Fruit fly (Drosophila melanogaster) whole organism, embryonic: Measurements from ENCODE around the gene CG34296.
A peak's percentile ranks its signal among the peaks of the same experiment; 100 is the strongest.

Source experiments
- Aef1 ChIP-seq: fragments of 200-800 bp; sonication (Bioruptor generic); IDR thresholded peaks from 3 replicates; pipeline ENCODE4 v1.3.6; 2022; ENCODE audit warnings: missing biosample characterization, missing genetic modification characterization
- Antp ChIP-seq: fragments of 200-800 bp; sonication (Bioruptor generic); optimal IDR thresholded peaks from 3 replicates; lab custom pipeline; 2016; ENCODE audit warnings: missing biosample characterization, missing genetic modification characterization
- Bdp1 ChIP-seq: fragments of 200-800 bp; sonication (Bioruptor generic); optimal IDR thresholded peaks from 3 replicates; lab custom pipeline; 2016; ENCODE audit warnings: missing biosample characterization, missing genetic modification characterization
- CG10431 ChIP-seq: fragments of 200-800 bp; sonication (Bioruptor generic); optimal IDR thresholded peaks from 3 replicates; lab custom pipeline; 2018; ENCODE audit warnings: missing biosample characterization, mild to moderate bottlenecking, missing genetic modification characterization
- CG12104 ChIP-seq: fragments of 200-800 bp; sonication (Bioruptor generic); optimal IDR thresholded peaks from 3 replicates; lab custom pipeline; 2016; ENCODE audit warnings: missing biosample characterization, missing genetic modification characterization
- CG12659 ChIP-seq: fragments of 200-800 bp; sonication (Bioruptor generic); optimal IDR thresholded peaks from 3 replicates; lab custom pipeline; 2017; ENCODE audit warnings: mild to moderate bottlenecking, missing biosample characterization, missing genetic modification reagents, missing genetic modification characterization
- CG15514 ChIP-seq: fragments of 200-800 bp; sonication (Bioruptor generic); optimal IDR thresholded peaks from 3 replicates; lab custom pipeline; 2017; ENCODE audit warnings: missing biosample characterization, missing genetic modification characterization, mild to moderate bottlenecking, moderate library complexity, missing genetic modification reagents
- CG15601 ChIP-seq: fragments of 200-800 bp; sonication (Bioruptor generic); optimal IDR thresholded peaks from 3 replicates; lab custom pipeline; 2019; ENCODE audit warnings: missing biosample characterization, mild to moderate bottlenecking, missing genetic modification characterization, moderate library complexity
- CG31365 ChIP-seq: fragments of 200-800 bp; sonication (Bioruptor generic); optimal IDR thresholded peaks from 2 replicates; lab custom pipeline; 2018; ENCODE audit warnings: missing biosample characterization, mild to moderate bottlenecking, missing genetic modification characterization
- CG3163 ChIP-seq: fragments of 200-800 bp; sonication (Bioruptor generic); optimal IDR thresholded peaks from 3 replicates; lab custom pipeline; 2016; ENCODE audit warnings: missing biosample characterization, missing genetic modification characterization
- CG32532 ChIP-seq: fragments of 200-800 bp; sonication (Bioruptor generic); IDR thresholded peaks from 2 replicates; pipeline ENCODE4 v1.3.6; 2022; ENCODE audit warnings: missing biosample characterization, missing genetic modification characterization
- CG32772 ChIP-seq: fragments of 200-800 bp; sonication (Bioruptor generic); IDR thresholded peaks from 2 replicates; pipeline ENCODE4 v1.3.6; 2022; ENCODE audit warnings: missing biosample characterization, missing genetic modification characterization
- CG4730 ChIP-seq: fragments of 200-800 bp; sonication (Bioruptor generic); IDR thresholded peaks from 2 replicates; pipeline ENCODE4 v1.3.6; 2022; ENCODE audit warnings: missing biosample characterization, missing genetic modification characterization
- CG4854 ChIP-seq: fragments of 200-800 bp; sonication (Bioruptor generic); optimal IDR thresholded peaks from 2 replicates; lab custom pipeline; 2016; ENCODE audit warnings: missing biosample characterization, missing genetic modification characterization, inconsistent platforms
- CG6854 ChIP-seq: fragments of 200-800 bp; sonication (Bioruptor generic); optimal IDR thresholded peaks from 3 replicates; lab custom pipeline; 2017; ENCODE audit warnings: missing biosample characterization, mild to moderate bottlenecking, missing genetic modification characterization
- CG7745 ChIP-seq: fragments of 200-800 bp; sonication (Bioruptor generic); optimal IDR thresholded peaks from 2 replicates; lab custom pipeline; 2018; ENCODE audit warnings: missing biosample characterization, mild to moderate bottlenecking, missing genetic modification characterization, moderate library complexity
- CG7786 ChIP-seq: fragments of 200-800 bp; sonication (Bioruptor generic); optimal IDR thresholded peaks from 2 replicates; lab custom pipeline; 2016; ENCODE audit warnings: missing biosample characterization, missing genetic modification characterization
- CG7963 ChIP-seq: fragments of 200-800 bp; sonication (Bioruptor generic); IDR thresholded peaks from 3 replicates; pipeline ENCODE4 v1.3.6; 2022; ENCODE audit warnings: missing biosample characterization, missing genetic modification characterization; ENCODE audit not compliant: partially characterized antibody
- D ChIP-seq, 2 experiments: fragments of 200-800 bp in 1 of 2; fragments of >200 bp in 1 of 2; sonication (Bioruptor generic) in 1 of 2; optimal IDR thresholded peaks; 2 replicates in 1 of 2; 3 replicates in 1 of 2; lab custom pipeline; 2017; ENCODE audit warnings: mild to moderate bottlenecking in 1 of 2, missing biosample characterization in 1 of 2, missing genetic modification characterization in 1 of 2, missing genetic modification reagents in 1 of 2
- Dip3 ChIP-seq: fragments of 200-800 bp; sonication (Bioruptor generic); optimal IDR thresholded peaks from 3 replicates; lab custom pipeline; 2016; ENCODE audit warnings: missing biosample characterization, missing genetic modification characterization
- Dp ChIP-seq: fragments of 200-800 bp; sonication (Bioruptor generic); optimal IDR thresholded peaks from 2 replicates; lab custom pipeline; 2018; ENCODE audit warnings: missing biosample characterization, mild to moderate bottlenecking, missing genetic modification characterization, moderate library complexity
- Eip74EF ChIP-seq, 2 experiments: fragments of 200-800 bp in 1 of 2; fragments of >200 bp in 1 of 2; sonication (Bioruptor generic) in 1 of 2; optimal IDR thresholded peaks; 2 replicates each; lab custom pipeline; 2017 to 2019; ENCODE audit warnings: missing biosample characterization in 2 of 2, missing genetic modification characterization in 2 of 2, mild to moderate bottlenecking in 1 of 2, moderate library complexity in 1 of 2
- Ets65A ChIP-seq: fragments of 200-800 bp; sonication (Bioruptor generic); peaks from one replicate; lab custom pipeline; 2016; ENCODE audit warnings: missing biosample characterization, missing genetic modification characterization
- Gsc ChIP-seq: fragments of 200-800 bp; sonication (Bioruptor generic); IDR thresholded peaks from 2 replicates; pipeline ENCODE4 v1.3.6; 2022; ENCODE audit warnings: missing biosample characterization, missing genetic modification characterization
- Gug ChIP-seq: fragments of 200-800 bp; sonication (Bioruptor generic); IDR thresholded peaks from 4 replicates; pipeline ENCODE4 v1.3.6; 2022; ENCODE audit warnings: missing biosample characterization, missing genetic modification characterization
- H15 ChIP-seq: fragments of 200-800 bp; sonication (Bioruptor generic); IDR thresholded peaks from 3 replicates; pipeline ENCODE4 v1.3.6; 2022; ENCODE audit warnings: missing biosample characterization, missing genetic modification characterization
- Hr3 ChIP-seq: fragments of 200-800 bp; sonication (Bioruptor generic); optimal IDR thresholded peaks from 3 replicates; lab custom pipeline; 2016; ENCODE audit warnings: missing biosample characterization, missing genetic modification characterization
- Hr39 ChIP-seq: fragments of >200 bp; optimal IDR thresholded peaks from 2 replicates; lab custom pipeline; 2017
- Max ChIP-seq: fragments of 200-800 bp; sonication (Bioruptor generic); optimal IDR thresholded peaks from 2 replicates; lab custom pipeline; 2016; ENCODE audit warnings: missing biosample characterization, mild to moderate bottlenecking, missing genetic modification characterization
- Mes4 ChIP-seq: fragments of 200-800 bp; sonication (Bioruptor generic); optimal IDR thresholded peaks from 2 replicates; lab custom pipeline; 2016; ENCODE audit warnings: missing biosample characterization, missing genetic modification characterization
- NC2α ChIP-seq: fragments of 200-800 bp; sonication (Bioruptor generic); optimal IDR thresholded peaks from 2 replicates; lab custom pipeline; 2016; ENCODE audit warnings: missing biosample characterization, missing genetic modification characterization
- Nf-YA ChIP-seq: fragments of 200-800 bp; sonication (Bioruptor generic); IDR thresholded peaks from 2 replicates; pipeline ENCODE4 v1.3.6; 2022; ENCODE audit warnings: missing biosample characterization, missing genetic modification characterization
- Oaz ChIP-seq: fragments of 200-800 bp; sonication (Bioruptor generic); IDR thresholded peaks from 2 replicates; pipeline ENCODE4 v1.3.6; 2022; ENCODE audit warnings: missing biosample characterization, missing genetic modification characterization
- Sry-β ChIP-seq: fragments of 200-800 bp; sonication (Bioruptor generic); optimal IDR thresholded peaks from 2 replicates; lab custom pipeline; 2018; ENCODE audit warnings: missing biosample characterization, mild to moderate bottlenecking, missing genetic modification characterization, moderate library complexity
- Taf1 ChIP-seq: fragments of 200-800 bp; sonication (Bioruptor generic); IDR thresholded peaks from 2 replicates; pipeline ENCODE4 v1.3.6; 2022; ENCODE audit warnings: missing biosample characterization, missing genetic modification characterization
- bowl ChIP-seq: fragments of 200-800 bp; sonication (Bioruptor generic); IDR thresholded peaks from 2 replicates; pipeline ENCODE4 v1.3.6; 2022; ENCODE audit warnings: missing biosample characterization, missing genetic modification characterization
- dati ChIP-seq: fragments of 200-800 bp; sonication (Bioruptor generic); IDR thresholded peaks from 2 replicates; pipeline ENCODE4 v1.3.6; 2022; ENCODE audit warnings: missing biosample characterization, missing genetic modification characterization
- dm ChIP-seq: fragments of 200-800 bp; sonication (Bioruptor generic); optimal IDR thresholded peaks from 3 replicates; lab custom pipeline; 2016; ENCODE audit warnings: missing biosample characterization, missing genetic modification characterization
- gt ChIP-seq: fragments of 200-800 bp; sonication (Bioruptor generic); IDR thresholded peaks from 2 replicates; pipeline ENCODE4 v1.3.6; 2022; ENCODE audit warnings: missing biosample characterization, missing genetic modification characterization
- kah ChIP-seq: fragments of 200-800 bp; sonication (Bioruptor generic); optimal IDR thresholded peaks from 2 replicates; lab custom pipeline; 2018; ENCODE audit warnings: missing biosample characterization, mild to moderate bottlenecking, missing genetic modification characterization
- mld ChIP-seq: fragments of 200-800 bp; sonication (Bioruptor generic); IDR thresholded peaks from 3 replicates; pipeline ENCODE4 v1.3.6; 2022; ENCODE audit warnings: missing biosample characterization, missing genetic modification characterization; ENCODE audit not compliant: partially characterized antibody
- nerfin-1 ChIP-seq: fragments of 200-800 bp; sonication (Bioruptor generic); optimal IDR thresholded peaks from 3 replicates; lab custom pipeline; 2019; ENCODE audit warnings: missing biosample characterization, mild to moderate bottlenecking, missing genetic modification characterization, moderate library complexity
- sens ChIP-seq: fragments of 200-800 bp; sonication (Bioruptor generic); peaks from one replicate; lab custom pipeline; 2016; ENCODE audit warnings: missing biosample characterization, missing genetic modification characterization
- sna ChIP-seq: fragments of 200-800 bp; sonication (Bioruptor generic); IDR thresholded peaks from 2 replicates; pipeline ENCODE4 v1.3.6; 2022; ENCODE audit warnings: missing biosample characterization, missing genetic modification characterization; ENCODE audit not compliant: partially characterized antibody
- sqz ChIP-seq: fragments of 200-800 bp; sonication (Bioruptor generic); optimal IDR thresholded peaks from 3 replicates; lab custom pipeline; 2018; ENCODE audit warnings: missing biosample characterization, mild to moderate bottlenecking, missing genetic modification characterization
- stwl ChIP-seq: fragments of 200-800 bp; sonication (Bioruptor generic); optimal IDR thresholded peaks from 3 replicates; lab custom pipeline; 2018; ENCODE audit warnings: missing biosample characterization, mild to moderate bottlenecking, missing genetic modification characterization, moderate library complexity
- tll ChIP-seq, 2 experiments: fragments of 200-800 bp in 1 of 2; fragments of >200 bp in 1 of 2; sonication (Bioruptor generic) in 1 of 2; optimal IDR thresholded peaks; 2 replicates each; lab custom pipeline; 2017 to 2019; ENCODE audit warnings: missing biosample characterization in 2 of 2, missing genetic modification characterization in 2 of 2, mild to moderate bottlenecking in 1 of 2, moderate library complexity in 1 of 2
- unc-4 ChIP-seq: fragments of 200-800 bp; sonication (Bioruptor generic); IDR thresholded peaks from 2 replicates; pipeline ENCODE4 v1.3.6; 2022; ENCODE audit warnings: missing biosample characterization, missing genetic modification characterization; ENCODE audit not compliant: partially characterized antibody
- zf30C ChIP-seq: fragments of 200-800 bp; sonication (Bioruptor generic); optimal IDR thresholded peaks from 3 replicates; lab custom pipeline; 2018; ENCODE audit warnings: missing biosample characterization, mild to moderate bottlenecking, missing genetic modification characterization

Gene CG34296

DNA sequence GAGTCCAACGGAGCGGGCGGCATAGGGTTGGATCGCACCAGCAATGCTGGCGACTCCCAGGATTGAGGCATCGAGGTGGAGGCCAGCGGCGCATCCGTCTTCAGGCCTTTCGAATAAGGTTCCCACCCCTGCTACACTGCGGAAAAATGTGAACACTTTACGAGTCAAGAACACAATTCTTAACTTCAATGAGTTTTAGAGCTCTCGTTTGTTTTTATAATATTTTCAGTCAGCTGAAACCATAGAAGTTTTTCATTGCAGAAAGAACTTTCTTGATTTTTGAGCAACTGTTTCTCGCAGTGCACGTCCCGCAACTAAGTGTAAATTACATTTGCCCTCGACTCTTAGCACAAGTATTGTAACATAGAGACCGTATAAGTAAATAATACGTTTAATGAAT lies 26.0 kb upstream of the CG34296 start (continued):
- TF ChIP-seq mld = no peak
- no peak for TF ChIP-seq CG12659 (GFP tag; lab: Kevin White, UChicago)
- no peak for TF ChIP-seq CG7786 (GFP tag; lab: Kevin White, UChicago)
- no peak for TF ChIP-seq Antp (GFP tag; lab: Kevin White, UChicago)
- no peak for TF ChIP-seq sqz
- no peak for TF ChIP-seq gt
- TF ChIP-seq CG32772 (GFP tag; lab: Robert Waterston, UW) = 0 out of 2 replicates have a peak, but pooled peaks have one; percentile 25
- no peak for TF ChIP-seq CG15601
- no peak for TF ChIP-seq Gsc (GFP tag; lab: Robert Waterston, UW)
- no peak for TF ChIP-seq CG3163 (GFP tag; lab: Kevin White, UChicago)
- TF ChIP-seq sens = peak; percentile 89
- no peak for TF ChIP-seq Oaz (GFP tag; lab: Robert Waterston, UW)

DNA sequence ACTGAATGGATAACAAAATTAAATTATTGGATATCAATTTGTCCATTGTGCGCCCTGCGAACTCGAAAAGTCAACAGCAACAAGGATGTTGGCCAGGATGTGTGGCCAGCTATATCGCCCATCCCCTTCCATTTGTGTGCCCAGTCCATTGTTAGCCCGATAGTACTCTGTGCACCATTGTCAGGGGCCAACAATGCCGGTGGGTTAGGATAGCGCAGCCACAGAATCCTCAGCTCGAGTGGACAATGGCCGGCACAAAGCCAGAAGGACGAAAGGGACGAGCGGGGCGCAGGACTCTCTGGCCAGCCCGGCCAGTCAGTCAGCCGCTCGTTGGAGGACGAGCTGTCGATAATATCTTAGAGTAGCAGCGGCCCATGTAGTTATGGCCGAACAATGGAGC lies 24.5 kb upstream of the CG34296 start:
- TF ChIP-seq H15 (GFP tag; lab: Robert Waterston, UW) (no peak), Bdp1 (GFP tag; lab: Kevin White, UChicago) (no peak), CG7745 (tag; lab: Kevin White, UChicago) (no peak), D (optimal IDR thresholded peaks at IDR 0.05; lab: Kevin White, UChicago) (peak; percentile 94), D (GFP tag; optimal IDR thresholded peaks at IDR 0.05; lab: Kevin White, UChicago) (no peak), Ets65A (GFP tag; lab: Kevin White, UChicago) (peak; percentile 56), tll (GFP tag; optimal IDR thresholded peaks at IDR 0.05; lab: Kevin White, UChicago) (peak in 1 of 2 experiments; percentile 41), Dip3 (no peak), Mes4 (GFP tag; lab: Kevin White, UChicago) (no peak)

DNA sequence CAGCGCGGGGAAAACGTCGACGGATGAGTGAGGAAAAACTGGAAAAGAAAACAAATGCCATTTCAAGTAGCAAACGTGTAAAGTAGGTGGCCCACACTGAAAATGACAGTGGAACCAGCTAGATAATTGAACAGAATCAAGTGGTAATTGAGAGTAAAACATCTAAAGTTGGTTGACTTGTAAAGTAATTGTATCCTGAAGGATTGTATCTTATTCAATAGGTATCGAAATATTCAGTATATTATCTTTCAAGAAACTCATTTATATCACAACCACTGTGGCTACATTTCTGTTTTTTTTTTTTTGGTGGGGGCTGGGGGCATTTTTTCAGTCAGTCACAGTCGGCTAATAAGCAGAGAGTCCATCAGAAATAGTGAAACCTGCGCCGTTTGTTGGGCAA lies 23.1 kb upstream of the CG34296 start:
- TF ChIP-seq CG12104 (no peak), Dp (GFP tag; lab: Kevin White, UChicago) (no peak), unc-4 (GFP tag; lab: Robert Waterston, UW) (no peak), CG32532 (GFP tag; lab: Robert Waterston, UW) (no peak), CG4730 (GFP tag; lab: Robert Waterston, UW) (no peak), CG4854 (GFP tag; lab: Kevin White, UChicago) (no peak), dm (GFP tag; lab: Kevin White, UChicago) (no peak), Hr3 (GFP tag; lab: Kevin White, UChicago) (no peak), CG31365 (tag; lab: Kevin White, UChicago) (no peak), Max (no peak), Sry-β (GFP tag; lab: Kevin White, UChicago) (no peak), gt (no peak), CG6854 (GFP tag; lab: Kevin White, UChicago) (no peak), CG10431 (GFP tag; lab: Kevin White, UChicago) (no peak), kah (no peak), Hr39 (no peak), sna (GFP tag; lab: Robert Waterston, UW) (no peak), stwl (no peak), CG7963 (GFP tag; lab: Robert Waterston, UW) (no peak), zf30C (GFP tag; lab: Kevin White, UChicago) (no peak), Nf-YA (no peak), CG15514 (GFP tag; lab: Kevin White, UChicago) (no peak), Gug (GFP tag; lab: Robert Waterston, UW) (no peak), Taf1 (no peak), dati (GFP tag; lab: Robert Waterston, UW) (no peak), NC2α (GFP tag; lab: Kevin White, UChicago) (no peak), Eip74EF (GFP tag; optimal IDR thresholded peaks at IDR 0.05; lab: Kevin White, UChicago) (peak in 1 of 2 experiments; percentile 13), nerfin-1 (no peak), CG12659 (GFP tag; lab: Kevin White, UChicago) (no peak), bowl (no peak), Aef1 (GFP tag; lab: Robert Waterston, UW) (peak; percentile 32; the same call in 1 of the 3 replicates)
